Worm (Caenorhabditis elegans): Measurements from ENCODE around the gene F39H12.3.

Gene F39H12.3

ce11 chrX:827502-827901 lies 13.8 kb downstream of the F39H12.3 start:
- TF ChIP-seq eor-1 (tag; optimal IDR thresholded peaks at IDR 0.05) (no peak), jun-1 (tag; optimal IDR thresholded peaks at IDR 0.05) (peak; percentile 46), fos-1 (tag; optimal IDR thresholded peaks at IDR 0.05) (no peak), pha-4 (tag; optimal IDR thresholded peaks at IDR 0.05) (peak; percentile 79), elt-1 (tag; optimal IDR thresholded peaks at IDR 0.05) (peak; percentile 14), unc-62 (GFP tag; optimal IDR thresholded peaks at IDR 0.05) (no peak), ztf-11 (tag; optimal IDR thresholded peaks at IDR 0.05) (no peak), nhr-23 (tag; optimal IDR thresholded peaks at IDR 0.05) (peak; percentile 44), elt-2 (tag; optimal IDR thresholded peaks at IDR 0.05) (peak; percentile 10), nhr-25 (tag; optimal IDR thresholded peaks at IDR 0.05) (peak; percentile 18), ama-1 (optimal IDR thresholded peaks at IDR 0.05) (no peak), lin-39 (tag; optimal IDR thresholded peaks at IDR 0.05) (peak; percentile 77), daf-12 (tag; optimal IDR thresholded peaks at IDR 0.05) (peak; percentile 6), egl-5 (tag; optimal IDR thresholded peaks at IDR 0.05) (peak; percentile 60), skn-1 (tag; optimal IDR thresholded peaks at IDR 0.05) (no peak), unc-39 (tag; optimal IDR thresholded peaks at IDR 0.05) (no peak), aly-2 (tag; optimal IDR thresholded peaks at IDR 0.05) (no peak), elt-3 (tag; optimal IDR thresholded peaks at IDR 0.05) (no peak), nfya-1 (tag; optimal IDR thresholded peaks at IDR 0.05; ENCODE audit: insufficient read depth) (peak; percentile 76), ztf-4 (tag; optimal IDR thresholded peaks at IDR 0.05) (no peak), nhr-43 (tag; optimal IDR thresholded peaks at IDR 0.05; ENCODE audit: poor library complexity, severe bottlenecking) (peak; percentile 7), snpc-4 (tag; optimal IDR thresholded peaks at IDR 0.05) (peak; percentile 20), ceh-28 (tag; optimal IDR thresholded peaks at IDR 0.05) (peak; percentile 32), nhr-11 (tag; optimal IDR thresholded peaks at IDR 0.05) (peak; percentile 55), hmg-11 (tag; optimal IDR thresholded peaks at IDR 0.05) (peak; percentile 92), fkh-10 (GFP tag; optimal IDR thresholded peaks at IDR 0.05) (peak; percentile 86), lin-15B (tag; optimal IDR thresholded peaks at IDR 0.05) (peak; percentile 43), ceh-82 (tag; optimal IDR thresholded peaks at IDR 0.05) (no peak), lsy-12 (tag; optimal IDR thresholded peaks at IDR 0.05) (peak; percentile 1)

- peak; percentile 74 for TF ChIP-seq ceh-28 (tag; optimal IDR thresholded peaks at IDR 0.05)
- TF ChIP-seq nhr-12 (tag; optimal IDR thresholded peaks at IDR 0.05): no peak
- TF ChIP-seq snpc-4 (tag; optimal IDR thresholded peaks at IDR 0.05): no peak
- TF ChIP-seq lin-39 (tag; optimal IDR thresholded peaks at IDR 0.05): peak; percentile 51
- peak; percentile 52 for TF ChIP-seq nfya-1 (tag; optimal IDR thresholded peaks at IDR 0.05; ENCODE audit: insufficient read depth)
- no peak for TF ChIP-seq ZK546.5 (tag; optimal IDR thresholded peaks at IDR 0.05)
- TF ChIP-seq nhr-11 (tag; optimal IDR thresholded peaks at IDR 0.05): no peak
- no peak for TF ChIP-seq jun-1 (tag; optimal IDR thresholded peaks at IDR 0.05)
- no peak for TF ChIP-seq nhr-77 (tag; optimal IDR thresholded peaks at IDR 0.05)
- TF ChIP-seq hmg-11 (tag; optimal IDR thresholded peaks at IDR 0.05): peak; percentile 67
- no peak for TF ChIP-seq nhr-43 (tag; optimal IDR thresholded peaks at IDR 0.05; ENCODE audit: poor library complexity, severe bottlenecking)
- TF ChIP-seq elt-3 (tag; optimal IDR thresholded peaks at IDR 0.05): no peak
- TF ChIP-seq nhr-76 (tag; optimal IDR thresholded peaks at IDR 0.05): no peak
- no peak for TF ChIP-seq fkh-10 (GFP tag; optimal IDR thresholded peaks at IDR 0.05)
- peak; percentile 61 for TF ChIP-seq sea-2 (GFP tag; optimal IDR thresholded peaks at IDR 0.05)
- peak; percentile 45 for TF ChIP-seq elt-2 (tag; optimal IDR thresholded peaks at IDR 0.05)
- no peak for TF ChIP-seq unc-39 (tag; optimal IDR thresholded peaks at IDR 0.05)
- TF ChIP-seq nhr-25 (tag; optimal IDR thresholded peaks at IDR 0.05): no peak
- TF ChIP-seq lin-15B (tag; optimal IDR thresholded peaks at IDR 0.05): no peak
- no peak for TF ChIP-seq nhr-67 (tag; optimal IDR thresholded peaks at IDR 0.05)
- no peak for TF ChIP-seq egl-27 (tag; optimal IDR thresholded peaks at IDR 0.05)
- no peak for TF ChIP-seq aly-2 (tag; optimal IDR thresholded peaks at IDR 0.05)
- TF ChIP-seq daf-12 (tag; optimal IDR thresholded peaks at IDR 0.05): no peak
- TF ChIP-seq ztf-11 (tag; optimal IDR thresholded peaks at IDR 0.05): no peak
- no peak for TF ChIP-seq egl-5 (tag; optimal IDR thresholded peaks at IDR 0.05)
- TF ChIP-seq tbx-2 (tag; optimal IDR thresholded peaks at IDR 0.05): no peak
- TF ChIP-seq ceh-16 (tag; optimal IDR thresholded peaks at IDR 0.05): no peak
Measured at ce11 chrX:825924-826323, 15.4 kb downstream of the F39H12.3 start.

- TF ChIP-seq ama-1 (optimal IDR thresholded peaks at IDR 0.05): no peak
- no peak for TF ChIP-seq ceh-28 (tag; optimal IDR thresholded peaks at IDR 0.05)
- TF ChIP-seq pha-4 (tag; optimal IDR thresholded peaks at IDR 0.05): peak; percentile 9
- TF ChIP-seq unc-62 (GFP tag; optimal IDR thresholded peaks at IDR 0.05): no peak
- no peak for TF ChIP-seq elt-3 (tag; optimal IDR thresholded peaks at IDR 0.05)
- TF ChIP-seq mml-1 (tag; optimal IDR thresholded peaks at IDR 0.05): no peak
Measured at ce11 chrX:825375-825774, 15.9 kb downstream of the F39H12.3 start, which contains the start of gene daf-3. TSS of gene daf-3 (minus strand) at chrX:825475.
